Worm (Caenorhabditis elegans) whole organism, mixed stage, embryonic: Measurements from ENCODE around the gene cdr-1.

Experiments used
- M03D4.4 ChIP-seq: sonication (generic microtip); optimal IDR thresholded peaks from 2 replicates; lab custom pipeline; 2017; ENCODE audit warnings: mild to moderate bottlenecking, missing genetic modification characterization, missing compliant biosample characterization
- bed-3 ChIP-seq: fragments of 200-800 bp; sonication (Bioruptor generic); optimal IDR thresholded peaks from 3 replicates; lab custom pipeline; 2018; ENCODE audit warnings: mild to moderate bottlenecking, missing genetic modification characterization, moderate library complexity, missing compliant biosample characterization
- ceh-39 ChIP-seq: fragments of 150-350 bp; optimal IDR thresholded peaks from 2 replicates; lab custom pipeline; 2014; ENCODE audit warnings: missing biosample characterization, missing genetic modification characterization
- ceh-43 ChIP-seq: fragments of 200-800 bp; sonication (Bioruptor generic); optimal IDR thresholded peaks from 2 replicates; lab custom pipeline; 2018; ENCODE audit warnings: mild to moderate bottlenecking, missing genetic modification characterization, moderate library complexity, missing compliant biosample characterization
- ceh-83 ChIP-seq: fragments of 200-800 bp; sonication (Bioruptor generic); optimal IDR thresholded peaks from 2 replicates; lab custom pipeline; 2018; ENCODE audit warnings: mild to moderate bottlenecking, missing genetic modification characterization, missing compliant biosample characterization
- ces-1 ChIP-seq: fragments of 150-350 bp; optimal IDR thresholded peaks from 2 replicates; lab custom pipeline; 2014; ENCODE audit warnings: missing biosample characterization, missing genetic modification reagents, missing genetic modification characterization
- cnd-1 ChIP-seq: fragments of 200-800 bp; sonication (Bioruptor generic); optimal IDR thresholded peaks from 2 replicates; lab custom pipeline; 2018; ENCODE audit warnings: mild to moderate bottlenecking, missing genetic modification characterization, missing compliant biosample characterization
- drap-1 ChIP-seq: fragments of 200-800 bp; sonication (Bioruptor generic); optimal IDR thresholded peaks from 3 replicates; lab custom pipeline; 2018; ENCODE audit warnings: mild to moderate bottlenecking, missing genetic modification characterization, missing compliant biosample characterization
- elt-1 ChIP-seq: sonication (generic microtip); optimal IDR thresholded peaks from 2 replicates; lab custom pipeline; 2017; ENCODE audit warnings: missing genetic modification characterization, mild to moderate bottlenecking, missing compliant biosample characterization, antibody characterized with exemption, moderate library complexity, borderline replicate concordance; ENCODE audit not compliant: insufficient read depth
- elt-3 ChIP-seq: fragments of 150-350 bp; optimal IDR thresholded peaks from 2 replicates; lab custom pipeline; 2014; ENCODE audit warnings: missing biosample characterization, missing genetic modification characterization
- flh-1 ChIP-seq: fragments of 200-800 bp; sonication (Bioruptor generic); optimal IDR thresholded peaks from 2 replicates; lab custom pipeline; 2018; ENCODE audit warnings: mild to moderate bottlenecking, missing genetic modification characterization, moderate library complexity, missing compliant biosample characterization
- hlh-1 ChIP-seq: fragments of 150-350 bp; optimal IDR thresholded peaks from 2 replicates; lab custom pipeline; 2014; ENCODE audit warnings: missing biosample characterization, missing genetic modification reagents, missing genetic modification characterization
- lin-13 ChIP-seq: fragments of 150-350 bp; optimal IDR thresholded peaks from 2 replicates; lab custom pipeline; 2014; ENCODE audit warnings: missing biosample characterization, missing genetic modification characterization
- lin-32 ChIP-seq: fragments of 200-800 bp; sonication (Bioruptor generic); optimal IDR thresholded peaks from 2 replicates; lab custom pipeline; 2018; ENCODE audit warnings: mild to moderate bottlenecking, missing genetic modification characterization, missing compliant biosample characterization
- lsy-2 ChIP-seq: fragments of 150-350 bp; optimal IDR thresholded peaks from 2 replicates; lab custom pipeline; 2014; ENCODE audit warnings: missing biosample characterization, missing genetic modification characterization
- mab-5 ChIP-seq: fragments of 150-350 bp; optimal IDR thresholded peaks from 2 replicates; lab custom pipeline; 2014; ENCODE audit warnings: missing biosample characterization, missing genetic modification characterization
- mep-1 ChIP-seq: fragments of 150-350 bp; optimal IDR thresholded peaks from 2 replicates; lab custom pipeline; 2017; ENCODE audit warnings: missing biosample characterization, missing genetic modification reagents, missing genetic modification characterization, inconsistent platforms
- mls-2 ChIP-seq: sonication (generic microtip); optimal IDR thresholded peaks from 2 replicates; lab custom pipeline; 2016; ENCODE audit warnings: mild to moderate bottlenecking, missing genetic modification characterization, moderate library complexity, missing compliant biosample characterization
- nhr-2 ChIP-seq: fragments of 150-350 bp; optimal IDR thresholded peaks from 2 replicates; lab custom pipeline; 2014; ENCODE audit warnings: missing biosample characterization, missing genetic modification characterization
- nhr-28 ChIP-seq: fragments of 150-350 bp; optimal IDR thresholded peaks from 2 replicates; lab custom pipeline; 2014; ENCODE audit warnings: missing biosample characterization, missing genetic modification characterization
- nhr-76 ChIP-seq: sonication (generic microtip); optimal IDR thresholded peaks from 2 replicates; lab custom pipeline; 2017; ENCODE audit warnings: missing biosample characterization, missing genetic modification characterization
- pha-4 ChIP-seq: fragments of 150-350 bp; optimal IDR thresholded peaks from 2 replicates; lab custom pipeline; 2018; ENCODE audit warnings: missing biosample characterization, missing genetic modification reagents, missing genetic modification characterization
- sem-2 ChIP-seq: fragments of 200-800 bp; sonication (Bioruptor generic); optimal IDR thresholded peaks from 2 replicates; lab custom pipeline; 2018; ENCODE audit warnings: mild to moderate bottlenecking, missing genetic modification characterization, missing compliant biosample characterization
- snpc-4 ChIP-seq: fragments of 150-350 bp; optimal IDR thresholded peaks from 2 replicates; lab custom pipeline; 2014; ENCODE audit warnings: missing biosample characterization, missing genetic modification characterization
- sptf-1 ChIP-seq: sonication (generic microtip); optimal IDR thresholded peaks from 2 replicates; lab custom pipeline; 2017; ENCODE audit warnings: mild to moderate bottlenecking, missing genetic modification characterization, moderate library complexity, missing compliant biosample characterization
- tbx-8 ChIP-seq: fragments of 200-800 bp; sonication (Bioruptor generic); optimal IDR thresholded peaks from 2 replicates; lab custom pipeline; 2018; ENCODE audit warnings: mild to moderate bottlenecking, missing genetic modification characterization, moderate library complexity, missing compliant biosample characterization
- unc-120 ChIP-seq: sonication (generic microtip); optimal IDR thresholded peaks from 2 replicates; lab custom pipeline; 2017; ENCODE audit warnings: missing genetic modification characterization, missing compliant biosample characterization; ENCODE audit not compliant: poor library complexity, severe bottlenecking
- unc-39 ChIP-seq: fragments of 150-350 bp; optimal IDR thresholded peaks from 2 replicates; lab custom pipeline; 2014; ENCODE audit warnings: missing biosample characterization, missing genetic modification characterization
- unc-62 ChIP-seq: fragments of 150-350 bp; optimal IDR thresholded peaks from 2 replicates; lab custom pipeline; 2014; ENCODE audit warnings: missing biosample characterization, missing genetic modification reagents, missing genetic modification characterization
- zip-8 ChIP-seq: fragments of 150-350 bp; optimal IDR thresholded peaks from 2 replicates; lab custom pipeline; 2014; ENCODE audit warnings: missing biosample characterization, missing genetic modification characterization
- ztf-11 ChIP-seq: fragments of 150-350 bp; optimal IDR thresholded peaks from 2 replicates; lab custom pipeline; 2014; ENCODE audit warnings: missing biosample characterization, missing genetic modification characterization

cdr-1 gene

DNA sequence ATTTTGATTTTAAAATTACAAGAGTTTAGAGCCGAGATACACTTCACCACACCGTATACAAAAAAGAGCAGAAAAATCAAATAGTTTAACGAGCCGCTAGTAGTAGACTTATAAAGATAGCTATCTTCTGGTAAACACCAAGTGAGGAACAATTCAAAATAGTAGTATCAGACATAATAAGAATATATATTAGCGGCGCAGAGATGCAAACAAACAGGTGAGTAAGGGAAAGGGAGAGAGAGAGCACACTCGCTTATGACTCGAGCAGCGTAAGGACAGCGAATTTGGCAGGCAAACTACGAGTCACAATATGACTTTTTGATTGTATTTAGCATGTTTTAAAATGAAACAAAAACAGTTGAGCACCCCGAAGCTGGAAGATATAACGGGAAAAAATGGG lies 29.8 kb upstream of the cdr-1 start:
- TF ChIP-seq ces-1 (GFP tag; lab: Kevin White, UChicago) = no peak
- TF ChIP-seq sem-2 (GFP tag; lab: Kevin White, UChicago) = no peak
- no peak for TF ChIP-seq cnd-1 (tag; lab: Kevin White, UChicago)
- no peak for TF ChIP-seq unc-62 (GFP tag; lab: Kevin White, UChicago)
- TF ChIP-seq unc-120 (tag; lab: Kevin White, UChicago) = no peak
- TF ChIP-seq sptf-1 (tag; lab: Kevin White, UChicago) = no peak
- TF ChIP-seq elt-1 (tag; lab: Kevin White, UChicago) = no peak
- no peak for TF ChIP-seq ztf-11
- no peak for TF ChIP-seq mep-1
- no peak for TF ChIP-seq nhr-76 (tag; lab: Kevin White, UChicago)
- no peak for TF ChIP-seq unc-39
- TF ChIP-seq tbx-8 (GFP tag; lab: Kevin White, UChicago) = no peak
- no peak for TF ChIP-seq nhr-2 (tag; lab: Kevin White, UChicago)
- TF ChIP-seq ceh-83 (GFP tag; lab: Kevin White, UChicago) = no peak
- TF ChIP-seq pha-4 (tag; lab: Kevin White, UChicago) = no peak
- no peak for TF ChIP-seq M03D4.4 (tag; lab: Kevin White, UChicago)
- no peak for TF ChIP-seq ceh-43 (GFP tag; lab: Kevin White, UChicago)
- no peak for TF ChIP-seq ceh-39
- no peak for TF ChIP-seq bed-3 (GFP tag; lab: Kevin White, UChicago)

DNA sequence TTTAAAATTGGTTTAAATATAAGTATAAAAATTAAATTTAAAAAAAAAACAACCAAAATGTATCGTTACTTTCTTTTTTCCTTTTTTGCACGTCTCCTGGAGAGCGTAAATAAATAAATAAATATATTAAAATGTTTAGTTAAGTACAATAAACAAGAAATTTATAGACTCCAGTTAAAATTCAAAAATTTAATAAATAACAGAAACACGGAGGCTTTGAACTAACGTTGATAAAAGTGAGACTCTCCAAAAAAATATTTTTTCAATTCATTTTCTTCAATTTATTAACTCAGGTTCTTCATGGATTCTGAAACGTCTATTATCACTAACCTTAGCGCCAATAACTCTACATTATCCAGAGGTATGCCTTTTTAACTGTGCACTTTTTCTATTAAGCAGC lies 29.3 kb upstream of the cdr-1 start, which contains the start of gene T06C12.12:
T06C12.12 (plus strand) TSS at position 301 of the 400 bp plus-strand sequence.
- TF ChIP-seq mab-5 (tag; lab: Kevin White, UChicago) = no peak
- TF ChIP-seq ceh-83 (GFP tag; lab: Kevin White, UChicago) = no peak
- no peak for TF ChIP-seq elt-3 (tag; lab: Kevin White, UChicago)
- TF ChIP-seq pha-4 (tag; lab: Kevin White, UChicago) = no peak
- TF ChIP-seq ztf-11 = no peak
- no peak for TF ChIP-seq nhr-28
- TF ChIP-seq lsy-2 (tag; lab: Kevin White, UChicago) = no peak
- no peak for TF ChIP-seq snpc-4 (tag; lab: Kevin White, UChicago)
- TF ChIP-seq ces-1 (GFP tag; lab: Kevin White, UChicago) = no peak
- no peak for TF ChIP-seq nhr-2 (tag; lab: Kevin White, UChicago)
- no peak for TF ChIP-seq flh-1 (GFP tag; lab: Kevin White, UChicago)
- TF ChIP-seq nhr-76 (tag; lab: Kevin White, UChicago) = no peak
- no peak for TF ChIP-seq lin-13 (tag; lab: Kevin White, UChicago)
- no peak for TF ChIP-seq tbx-8 (GFP tag; lab: Kevin White, UChicago)
- TF ChIP-seq, all 35 proteins: peak for 0

DNA sequence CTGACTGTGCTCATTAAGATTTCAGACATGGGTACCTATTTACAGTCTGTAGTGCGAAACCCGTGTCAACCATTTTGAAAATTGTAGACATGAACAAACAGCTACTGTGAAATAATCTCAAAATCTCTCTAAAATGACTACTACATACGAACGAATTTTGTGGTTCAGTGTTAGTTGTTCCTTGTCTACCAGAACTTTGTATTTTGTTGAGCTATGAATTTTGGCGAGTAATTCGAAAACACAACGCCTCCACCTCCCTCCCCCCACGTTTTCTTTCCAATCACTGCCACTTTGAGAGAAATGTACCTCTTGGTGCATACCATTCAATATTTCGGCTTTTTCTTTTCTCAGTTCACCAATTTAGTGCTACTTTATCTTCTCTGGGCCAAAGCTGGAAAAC lies 28.4 kb upstream of the cdr-1 start, which contains the start of gene T06C12.11:
T06C12.11 (plus strand) TSS at position 301 of the 400 bp plus-strand sequence.
- TF ChIP-seq unc-39 (no peak), unc-62 (GFP tag; lab: Kevin White, UChicago) (no peak), hlh-1 (tag; lab: Kevin White, UChicago) (no peak), nhr-2 (tag; lab: Kevin White, UChicago) (no peak), nhr-28 (no peak), ceh-83 (GFP tag; lab: Kevin White, UChicago) (no peak), nhr-76 (tag; lab: Kevin White, UChicago) (no peak), mls-2 (no peak)

DNA sequence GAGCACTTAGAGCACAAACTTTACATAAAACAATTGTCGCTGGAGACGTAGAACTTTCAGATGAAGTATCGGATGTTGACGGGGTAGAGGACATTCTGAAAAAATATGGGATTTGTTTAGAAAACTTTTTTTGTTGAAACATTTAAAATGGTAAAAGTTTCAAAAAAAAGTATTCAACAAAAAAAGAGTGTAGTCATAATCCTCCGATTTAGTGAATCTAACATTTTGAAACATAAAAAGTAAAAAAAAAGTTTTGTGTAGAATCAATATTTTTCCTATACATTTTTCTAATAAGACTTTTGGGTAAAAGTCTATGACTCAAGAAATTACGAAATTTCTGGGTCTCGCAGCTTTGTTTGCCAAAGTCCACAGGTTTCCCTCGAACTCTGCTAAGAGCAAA lies 24.4 kb upstream of the cdr-1 start, which contains the start of gene nhr-213:
nhr-213 (minus strand) TSS at position 101 of the 400 bp plus-strand sequence.
- TF ChIP-seq flh-1 (GFP tag; lab: Kevin White, UChicago) = no peak
- TF ChIP-seq mls-2 = no peak
- no peak for TF ChIP-seq ceh-39
- TF ChIP-seq zip-8 (tag; lab: Kevin White, UChicago) = no peak
- TF ChIP-seq ces-1 (GFP tag; lab: Kevin White, UChicago) = no peak
- no peak for TF ChIP-seq nhr-28
- TF ChIP-seq drap-1 (GFP tag; lab: Kevin White, UChicago) = no peak

DNA sequence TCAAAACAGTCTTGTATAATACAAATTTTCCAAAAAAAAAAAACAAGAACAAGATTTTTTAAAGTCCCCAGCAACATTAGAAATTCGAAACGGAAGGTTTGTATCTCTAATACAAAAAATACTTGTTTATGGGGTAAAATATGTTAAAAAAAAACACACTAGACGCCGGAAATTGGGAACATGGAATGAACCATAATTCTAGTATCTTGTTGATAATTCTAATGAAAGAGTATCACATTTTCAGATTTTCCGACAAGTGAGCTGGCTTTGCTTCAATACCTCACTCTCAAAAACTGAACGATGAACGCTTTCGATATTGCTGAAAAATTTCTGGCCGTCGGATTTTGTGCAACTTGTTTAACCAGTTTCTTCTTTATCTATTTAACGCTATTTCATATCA lies 23.4 kb upstream of the cdr-1 start, which contains the start of gene str-60:
str-60 (plus strand) TSS at position 301 of the 400 bp plus-strand sequence.
- TF ChIP-seq lsy-2 (tag; lab: Kevin White, UChicago) = no peak
- TF ChIP-seq pha-4 (tag; lab: Kevin White, UChicago) = no peak
- no peak for TF ChIP-seq lin-32
- no peak for TF ChIP-seq mep-1
- no peak for TF ChIP-seq ceh-83 (GFP tag; lab: Kevin White, UChicago)
- TF ChIP-seq mab-5 (tag; lab: Kevin White, UChicago) = no peak
- TF ChIP-seq, all 35 proteins: peak for 0
